Worm (Caenorhabditis elegans) whole organism, mixed stage, embryonic: ENCODE data around the gene F53A9.3.
"Not testable (repeated sequence)": the region's sequence is repeated elsewhere in the genome, so short reads cannot be mapped to it uniquely, and the experiment has no call there.

Source experiments
- M03D4.4 ChIP-seq: sonication (generic microtip); optimal IDR thresholded peaks from 2 replicates; lab custom pipeline; 2017; ENCODE audit warnings: mild to moderate bottlenecking, missing genetic modification characterization, missing compliant biosample characterization
- bed-3 ChIP-seq: fragments of 200-800 bp; sonication (Bioruptor generic); optimal IDR thresholded peaks from 3 replicates; lab custom pipeline; 2018; ENCODE audit warnings: mild to moderate bottlenecking, missing genetic modification characterization, moderate library complexity, missing compliant biosample characterization
- blmp-1 ChIP-seq: fragments of 150-350 bp; optimal IDR thresholded peaks from 2 replicates; lab custom pipeline; 2014; ENCODE audit warnings: missing biosample characterization, missing genetic modification characterization
- ceh-39 ChIP-seq: fragments of 150-350 bp; optimal IDR thresholded peaks from 2 replicates; lab custom pipeline; 2014; ENCODE audit warnings: missing biosample characterization, missing genetic modification characterization
- ceh-43 ChIP-seq: fragments of 200-800 bp; sonication (Bioruptor generic); optimal IDR thresholded peaks from 2 replicates; lab custom pipeline; 2018; ENCODE audit warnings: mild to moderate bottlenecking, missing genetic modification characterization, moderate library complexity, missing compliant biosample characterization
- ceh-83 ChIP-seq: fragments of 200-800 bp; sonication (Bioruptor generic); optimal IDR thresholded peaks from 2 replicates; lab custom pipeline; 2018; ENCODE audit warnings: mild to moderate bottlenecking, missing genetic modification characterization, missing compliant biosample characterization
- ces-1 ChIP-seq: fragments of 150-350 bp; optimal IDR thresholded peaks from 2 replicates; lab custom pipeline; 2014; ENCODE audit warnings: missing biosample characterization, missing genetic modification reagents, missing genetic modification characterization
- cnd-1 ChIP-seq: fragments of 200-800 bp; sonication (Bioruptor generic); optimal IDR thresholded peaks from 2 replicates; lab custom pipeline; 2018; ENCODE audit warnings: mild to moderate bottlenecking, missing genetic modification characterization, missing compliant biosample characterization
- drap-1 ChIP-seq: fragments of 200-800 bp; sonication (Bioruptor generic); optimal IDR thresholded peaks from 3 replicates; lab custom pipeline; 2018; ENCODE audit warnings: mild to moderate bottlenecking, missing genetic modification characterization, missing compliant biosample characterization
- elt-1 ChIP-seq: sonication (generic microtip); optimal IDR thresholded peaks from 2 replicates; lab custom pipeline; 2017; ENCODE audit warnings: missing genetic modification characterization, mild to moderate bottlenecking, missing compliant biosample characterization, antibody characterized with exemption, moderate library complexity, borderline replicate concordance; ENCODE audit not compliant: insufficient read depth
- elt-3 ChIP-seq: fragments of 150-350 bp; optimal IDR thresholded peaks from 2 replicates; lab custom pipeline; 2014; ENCODE audit warnings: missing biosample characterization, missing genetic modification characterization
- flh-1 ChIP-seq: fragments of 200-800 bp; sonication (Bioruptor generic); optimal IDR thresholded peaks from 2 replicates; lab custom pipeline; 2018; ENCODE audit warnings: mild to moderate bottlenecking, missing genetic modification characterization, moderate library complexity, missing compliant biosample characterization
- ham-2 ChIP-seq: fragments of 200-800 bp; sonication (Bioruptor generic); optimal IDR thresholded peaks from 2 replicates; lab custom pipeline; 2018; ENCODE audit warnings: mild to moderate bottlenecking, missing genetic modification characterization, missing compliant biosample characterization
- hlh-1 ChIP-seq: fragments of 150-350 bp; optimal IDR thresholded peaks from 2 replicates; lab custom pipeline; 2014; ENCODE audit warnings: missing biosample characterization, missing genetic modification reagents, missing genetic modification characterization
- lin-13 ChIP-seq: fragments of 150-350 bp; optimal IDR thresholded peaks from 2 replicates; lab custom pipeline; 2014; ENCODE audit warnings: missing biosample characterization, missing genetic modification characterization
- lin-32 ChIP-seq: fragments of 200-800 bp; sonication (Bioruptor generic); optimal IDR thresholded peaks from 2 replicates; lab custom pipeline; 2018; ENCODE audit warnings: mild to moderate bottlenecking, missing genetic modification characterization, missing compliant biosample characterization
- lsy-2 ChIP-seq: fragments of 150-350 bp; optimal IDR thresholded peaks from 2 replicates; lab custom pipeline; 2014; ENCODE audit warnings: missing biosample characterization, missing genetic modification characterization
- mab-5 ChIP-seq: fragments of 150-350 bp; optimal IDR thresholded peaks from 2 replicates; lab custom pipeline; 2014; ENCODE audit warnings: missing biosample characterization, missing genetic modification characterization
- mep-1 ChIP-seq: fragments of 150-350 bp; optimal IDR thresholded peaks from 2 replicates; lab custom pipeline; 2017; ENCODE audit warnings: missing biosample characterization, missing genetic modification reagents, missing genetic modification characterization, inconsistent platforms
- mls-2 ChIP-seq: sonication (generic microtip); optimal IDR thresholded peaks from 2 replicates; lab custom pipeline; 2016; ENCODE audit warnings: mild to moderate bottlenecking, missing genetic modification characterization, moderate library complexity, missing compliant biosample characterization
- nhr-12 ChIP-seq: fragments of 150-350 bp; optimal IDR thresholded peaks from 2 replicates; lab custom pipeline; 2014; ENCODE audit warnings: missing biosample characterization, missing genetic modification characterization
- nhr-2 ChIP-seq: fragments of 150-350 bp; optimal IDR thresholded peaks from 2 replicates; lab custom pipeline; 2014; ENCODE audit warnings: missing biosample characterization, missing genetic modification characterization
- nhr-237 ChIP-seq: fragments of 150-350 bp; optimal IDR thresholded peaks from 2 replicates; lab custom pipeline; 2014; ENCODE audit warnings: missing biosample characterization, missing genetic modification characterization
- nhr-28 ChIP-seq: fragments of 150-350 bp; optimal IDR thresholded peaks from 2 replicates; lab custom pipeline; 2014; ENCODE audit warnings: missing biosample characterization, missing genetic modification characterization
- nhr-76 ChIP-seq: sonication (generic microtip); optimal IDR thresholded peaks from 2 replicates; lab custom pipeline; 2017; ENCODE audit warnings: missing biosample characterization, missing genetic modification characterization
- pha-4 ChIP-seq: fragments of 150-350 bp; optimal IDR thresholded peaks from 2 replicates; lab custom pipeline; 2018; ENCODE audit warnings: missing biosample characterization, missing genetic modification reagents, missing genetic modification characterization
- sem-2 ChIP-seq: fragments of 200-800 bp; sonication (Bioruptor generic); optimal IDR thresholded peaks from 2 replicates; lab custom pipeline; 2018; ENCODE audit warnings: mild to moderate bottlenecking, missing genetic modification characterization, missing compliant biosample characterization
- snpc-4 ChIP-seq: fragments of 150-350 bp; optimal IDR thresholded peaks from 2 replicates; lab custom pipeline; 2014; ENCODE audit warnings: missing biosample characterization, missing genetic modification characterization
- sptf-1 ChIP-seq: sonication (generic microtip); optimal IDR thresholded peaks from 2 replicates; lab custom pipeline; 2017; ENCODE audit warnings: mild to moderate bottlenecking, missing genetic modification characterization, moderate library complexity, missing compliant biosample characterization
- tbx-8 ChIP-seq: fragments of 200-800 bp; sonication (Bioruptor generic); optimal IDR thresholded peaks from 2 replicates; lab custom pipeline; 2018; ENCODE audit warnings: mild to moderate bottlenecking, missing genetic modification characterization, moderate library complexity, missing compliant biosample characterization
- unc-120 ChIP-seq: sonication (generic microtip); optimal IDR thresholded peaks from 2 replicates; lab custom pipeline; 2017; ENCODE audit warnings: missing genetic modification characterization, missing compliant biosample characterization; ENCODE audit not compliant: poor library complexity, severe bottlenecking
- unc-39 ChIP-seq: fragments of 150-350 bp; optimal IDR thresholded peaks from 2 replicates; lab custom pipeline; 2014; ENCODE audit warnings: missing biosample characterization, missing genetic modification characterization
- unc-62 ChIP-seq: fragments of 150-350 bp; optimal IDR thresholded peaks from 2 replicates; lab custom pipeline; 2014; ENCODE audit warnings: missing biosample characterization, missing genetic modification reagents, missing genetic modification characterization
- zip-8 ChIP-seq: fragments of 150-350 bp; optimal IDR thresholded peaks from 2 replicates; lab custom pipeline; 2014; ENCODE audit warnings: missing biosample characterization, missing genetic modification characterization
- ztf-11 ChIP-seq: fragments of 150-350 bp; optimal IDR thresholded peaks from 2 replicates; lab custom pipeline; 2014; ENCODE audit warnings: missing biosample characterization, missing genetic modification characterization

The F53A9.3 gene

ce11 chrX:8723840-8724239 is 15.7 kb downstream of the F53A9.3 start:
- TF ChIP-seq hlh-1 (tag; lab: Kevin White, UChicago) (peak; percentile 59), unc-62 (GFP tag; lab: Kevin White, UChicago) (peak; percentile 64), mab-5 (no peak), elt-3 (tag; lab: Kevin White, UChicago) (no peak), mep-1 (tag; lab: Kevin White, UChicago) (no peak), drap-1 (GFP tag; lab: Kevin White, UChicago) (no peak), unc-120 (peak; percentile 86)

ce11 chrX:8727306-8727705 is 19.2 kb downstream of the F53A9.3 start, which contains the start of gene EGAP4.1:
Gene EGAP4.1 (minus strand): TSS chrX:8727406.
- TF ChIP-seq unc-120 (no peak), ceh-39 (no peak), drap-1 (GFP tag; lab: Kevin White, UChicago) (no peak), mab-5 (no peak), sptf-1 (no peak), elt-1 (tag; lab: Kevin White, UChicago) (no peak), bed-3 (GFP tag; lab: Kevin White, UChicago) (no peak), pha-4 (no peak)

- not testable (repeated sequence) for TF ChIP-seq drap-1 (GFP tag; lab: Kevin White, UChicago); flh-1; ztf-11 (tag; lab: Kevin White, UChicago)
Measured at ce11 chrX:8731822-8732221, 23.7 kb downstream of the F53A9.3 start, which contains the start of gene M02D8.6. Gene M02D8.6 (minus strand): TSS chrX:8731922.

- TF ChIP-seq bed-3 (GFP tag; lab: Kevin White, UChicago), result no peak
- TF ChIP-seq ceh-39, result peak; percentile 78
- no peak for TF ChIP-seq drap-1 (GFP tag; lab: Kevin White, UChicago)
- peak; percentile 36 for TF ChIP-seq lsy-2 (tag; lab: Kevin White, UChicago)
- TF ChIP-seq sem-2 (GFP tag; lab: Kevin White, UChicago), result no peak
- no peak for TF ChIP-seq sptf-1
- no peak for TF ChIP-seq ztf-11 (tag; lab: Kevin White, UChicago)
- TF ChIP-seq M03D4.4 (tag; lab: Kevin White, UChicago), result no peak
- peak; percentile 21 for TF ChIP-seq mls-2
- peak; percentile 56 for TF ChIP-seq cnd-1 (tag; lab: Kevin White, UChicago)
- TF ChIP-seq elt-3 (tag; lab: Kevin White, UChicago), result no peak
- TF ChIP-seq blmp-1 (tag; lab: Kevin White, UChicago), result no peak
- TF ChIP-seq elt-1 (tag; lab: Kevin White, UChicago), result peak; percentile 66
- peak; percentile 83 for TF ChIP-seq unc-62 (GFP tag; lab: Kevin White, UChicago)
- TF ChIP-seq nhr-28, result no peak
- TF ChIP-seq pha-4, result peak; percentile 44
- no peak for TF ChIP-seq nhr-237
- peak; percentile 38 for TF ChIP-seq ces-1 (GFP tag; lab: Kevin White, UChicago)
- TF ChIP-seq lin-13, result peak; percentile 46
- TF ChIP-seq flh-1, result no peak
- peak; percentile 67 for TF ChIP-seq mep-1 (tag; lab: Kevin White, UChicago)
- no peak for TF ChIP-seq ceh-83 (GFP tag; lab: Kevin White, UChicago)
- TF ChIP-seq unc-120, result peak; percentile 29
- TF ChIP-seq snpc-4 (tag; lab: Kevin White, UChicago), result no peak
- peak; percentile 78 for TF ChIP-seq nhr-2
- peak; percentile 76 for TF ChIP-seq hlh-1 (tag; lab: Kevin White, UChicago)
- TF ChIP-seq ceh-43 (GFP tag; lab: Kevin White, UChicago), result no peak
- TF ChIP-seq ham-2, result no peak
- no peak for TF ChIP-seq unc-39 (tag; lab: Kevin White, UChicago)
- TF ChIP-seq lin-32 (GFP tag; lab: Kevin White, UChicago), result no peak
- TF ChIP-seq zip-8 (tag; lab: Kevin White, UChicago), result no peak
- no peak for TF ChIP-seq nhr-12 (tag; lab: Kevin White, UChicago)
- TF ChIP-seq mab-5, result no peak
- TF ChIP-seq tbx-8 (GFP tag; lab: Kevin White, UChicago), result no peak
- no peak for TF ChIP-seq nhr-76 (tag; lab: Kevin White, UChicago)
Measured at ce11 chrX:8736965-8737464, 28.9 kb downstream of the F53A9.3 start, which contains the start of gene M02D8.3. Gene M02D8.3 (minus strand): TSS chrX:8737015.
